Worm (Caenorhabditis elegans): ENCODE results near the gene spp-19.

The spp-19 gene

DNA sequence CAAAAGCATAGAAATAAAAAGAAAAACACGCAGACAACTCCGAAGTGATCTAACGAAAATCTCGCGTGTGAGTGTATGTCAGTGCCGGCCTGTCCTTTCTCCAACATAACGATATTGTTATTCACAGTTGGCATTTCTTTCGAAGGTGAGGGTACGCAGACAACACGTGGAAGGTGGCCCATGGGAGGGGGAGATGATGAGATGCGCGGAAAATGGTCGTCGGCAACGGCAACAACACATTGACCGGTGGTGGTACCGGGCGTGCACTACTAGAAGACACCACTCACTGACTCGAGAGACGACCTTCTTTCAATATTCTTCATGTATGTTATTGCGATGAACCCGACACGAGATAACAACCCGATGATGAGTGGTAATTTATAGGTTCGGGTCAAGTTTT lies 16.5 kb downstream of the spp-19 start:
- no peak for TF ChIP-seq dmd-4 (tag; optimal IDR thresholded peaks at IDR 0.05; ENCODE audit: borderline replicate concordance)
- TF ChIP-seq ceh-19 (GFP tag; optimal IDR thresholded peaks at IDR 0.05) = no peak
- TF ChIP-seq zip-5 (tag; optimal IDR thresholded peaks at IDR 0.05) = no peak
- TF ChIP-seq pha-4 (tag; optimal IDR thresholded peaks at IDR 0.05) = no peak
- no peak for TF ChIP-seq fkh-10 (GFP tag; optimal IDR thresholded peaks at IDR 0.05)
- no peak for TF ChIP-seq npax-4 (tag; optimal IDR thresholded peaks at IDR 0.05)
- TF ChIP-seq che-1 (tag; optimal IDR thresholded peaks at IDR 0.05) = no peak
- peak; percentile 61 for TF ChIP-seq ref-2 (tag; optimal IDR thresholded peaks at IDR 0.05)
- no peak for TF ChIP-seq madf-2 (tag; optimal IDR thresholded peaks at IDR 0.05)
- no peak for TF ChIP-seq Y22D7AL.16 (tag; optimal IDR thresholded peaks at IDR 0.05)
- TF ChIP-seq tbx-2 (tag; optimal IDR thresholded peaks at IDR 0.05) = peak; percentile 41

- peak; percentile 32 for TF ChIP-seq tbx-2 (tag; optimal IDR thresholded peaks at IDR 0.05)
- no peak for TF ChIP-seq rnt-1 (tag; optimal IDR thresholded peaks at IDR 0.05)
- TF ChIP-seq T23F11.4 (GFP tag; optimal IDR thresholded peaks at IDR 0.05) = peak; percentile 37
- TF ChIP-seq ref-2 (tag; optimal IDR thresholded peaks at IDR 0.05) = peak; percentile 55
- peak; percentile 58 for TF ChIP-seq pros-1 (tag; optimal IDR thresholded peaks at IDR 0.05)
Measured at ce11 chrV:6541875-6542274, 19.6 kb downstream of the spp-19 start.

- 0 out of 2 replicates have a peak, but pooled peaks have one; percentile 29 for TF ChIP-seq ceh-45 (GFP tag; IDR thresholded peaks at IDR 0.05)
- TF ChIP-seq ceh-31 (tag; optimal IDR thresholded peaks at IDR 0.05) = peak; percentile 32
- peak; percentile 30 for TF ChIP-seq C08G9.2 (tag; optimal IDR thresholded peaks at IDR 0.05)
- TF ChIP-seq unc-42 (tag; optimal IDR thresholded peaks at IDR 0.05) = peak; percentile 32
- TF ChIP-seq dve-1 (tag; optimal IDR thresholded peaks at IDR 0.05) = no peak
- TF ChIP-seq ceh-18 (tag; optimal IDR thresholded peaks at IDR 0.05) = peak; percentile 45
- no peak for TF ChIP-seq fkh-10 (GFP tag; optimal IDR thresholded peaks at IDR 0.05)
- peak; percentile 3 for TF ChIP-seq hlh-6 (tag; optimal IDR thresholded peaks at IDR 0.05)
- TF ChIP-seq ceh-30 (tag; optimal IDR thresholded peaks at IDR 0.05) = no peak
- no peak for TF ChIP-seq ceh-22 (tag; optimal IDR thresholded peaks at IDR 0.05)
- no peak for TF ChIP-seq F13H6.1 (tag; optimal IDR thresholded peaks at IDR 0.05)
- no peak for TF ChIP-seq pax-1 (tag; optimal IDR thresholded peaks at IDR 0.05)
- TF ChIP-seq nfya-1 (tag; optimal IDR thresholded peaks at IDR 0.05) = peak; percentile 13
- no peak for TF ChIP-seq unc-86 (tag; optimal IDR thresholded peaks at IDR 0.05)
Measured at ce11 chrV:6538323-6538722, 23.2 kb downstream of the spp-19 start.

ce11 chrV:6533030-6533429 lies 28.5 kb downstream of the spp-19 start, which contains the start of gene hpo-26:
Gene hpo-26, minus strand, starts transcription at chrV:6533060.
- TF ChIP-seq pha-4 (tag; optimal IDR thresholded peaks at IDR 0.05) = no peak
- peak; percentile 6 for TF ChIP-seq ama-1 (optimal IDR thresholded peaks at IDR 0.05)
- no peak for TF ChIP-seq ahr-1 (tag; optimal IDR thresholded peaks at IDR 0.05)
- TF ChIP-seq fax-1 (tag; optimal IDR thresholded peaks at IDR 0.05) = no peak

ce11 chrV:6524757-6525156 lies 36.7 kb downstream of the spp-19 start, which contains the start of gene acs-1:
Gene acs-1, plus strand, starts transcription at chrV:6524989.
- TF ChIP-seq ztf-16 (tag; optimal IDR thresholded peaks at IDR 0.05) (no peak), pqm-1 (tag; optimal IDR thresholded peaks at IDR 0.05) (no peak), K02D7.2 (tag; optimal IDR thresholded peaks at IDR 0.05) (no peak), pha-4 (tag; optimal IDR thresholded peaks at IDR 0.05) (no peak), elt-2 (tag; optimal IDR thresholded peaks at IDR 0.05) (peak; percentile 43)

ce11 chrV:6522879-6523497 lies 38.5 kb downstream of the spp-19 start:
- TF ChIP-seq elt-2 (tag; optimal IDR thresholded peaks at IDR 0.05) (peak; percentile 10), pat-9 (tag; optimal IDR thresholded peaks at IDR 0.05) (no peak)
